Worm (Caenorhabditis elegans) whole organism, L4 larva: ENCODE results near the gene F58E6.11.

Experiments used
- fos-1 ChIP-seq: fragments of 150-350 bp; optimal IDR thresholded peaks from 2 replicates; lab custom pipeline; 2014; ENCODE audit warnings: missing biosample characterization, missing genetic modification characterization
- nhr-28 ChIP-seq: fragments of 150-350 bp; optimal IDR thresholded peaks from 2 replicates; lab custom pipeline; 2014; ENCODE audit warnings: missing biosample characterization, missing genetic modification characterization
- unc-62 ChIP-seq, 3 experiments: fragments of 150-350 bp in 1 of 3; sonication (generic microtip); optimal IDR thresholded peaks in 2 of 3; peaks in 1 of 3; 1 replicate in 1 of 3; 2 replicates in 2 of 3; lab custom pipeline; 2014 to 2017; ENCODE audit warnings: missing biosample characterization in 3 of 3, missing genetic modification characterization in 3 of 3, missing genetic modification reagents in 3 of 3, missing genotype in 1 of 3

DNA sequence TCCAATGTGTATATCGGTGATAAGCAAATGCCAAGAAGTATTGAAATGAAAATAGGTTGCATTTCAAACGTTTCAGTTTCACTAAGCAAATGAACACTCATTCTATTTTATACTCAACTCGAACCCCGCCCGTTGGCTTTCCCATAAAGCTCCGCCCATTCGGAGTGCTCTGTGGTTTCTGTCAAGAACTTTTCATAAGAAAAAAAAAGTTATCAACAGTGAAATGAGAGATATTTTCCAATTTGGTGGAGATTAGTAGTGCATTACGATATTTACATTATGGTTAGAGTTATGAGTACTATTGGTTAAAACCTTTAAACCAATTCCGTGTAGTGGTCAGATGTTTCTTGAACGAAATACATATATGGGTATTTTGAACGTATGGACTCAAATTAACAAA lies 7.5 kb downstream of the F58E6.11 start, which contains the start of gene F58E6.4:
- no peak for TF ChIP-seq fos-1
- no peak for TF ChIP-seq unc-62 (GFP tag; optimal IDR thresholded peaks at IDR 0.05 in 1 of 2; lab: Kevin White, UChicago)
- TF ChIP-seq unc-62 (tag; optimal IDR thresholded peaks at IDR 0.05; lab: Kevin White, UChicago), result no peak
- TF ChIP-seq nhr-28 (tag; lab: Kevin White, UChicago), result no peak
